Worm (Caenorhabditis elegans) whole organism, L4/young adult: Measurements from ENCODE around the gene chw-1.

Source experiments
- W03F9.2 ChIP-seq: fragments of 150-350 bp; optimal IDR thresholded peaks from 2 replicates; lab custom pipeline; 2014; ENCODE audit warnings: missing biosample characterization, missing genetic modification characterization
- dao-5 ChIP-seq: sonication (generic microtip); optimal IDR thresholded peaks from 2 replicates; lab custom pipeline; 2016; ENCODE audit warnings: missing genotype, missing genetic modification characterization, moderate library complexity, missing compliant biosample characterization
- him-1 ChIP-seq: sonication (generic microtip); optimal IDR thresholded peaks from 2 replicates; lab custom pipeline; 2016; ENCODE audit warnings: missing genotype, missing genetic modification reagents, missing genetic modification characterization, missing compliant biosample characterization

The chw-1 gene

ce11 chrV:10474040-10474439, 12.0 kb downstream of the chw-1 start:
- no peak for TF ChIP-seq him-1
- no peak for TF ChIP-seq dao-5 (tag; lab: Kevin White, UChicago)
- no peak for TF ChIP-seq W03F9.2

ce11 chrV:10475421-10475820, 13.3 kb downstream of the chw-1 start:
- TF ChIP-seq W03F9.2 = no peak
- no peak for TF ChIP-seq dao-5 (tag; lab: Kevin White, UChicago)
- TF ChIP-seq him-1 = no peak

ce11 chrV:10476864-10477443, 14.9 kb downstream of the chw-1 start:
- TF ChIP-seq dao-5 (tag; lab: Kevin White, UChicago) (no peak), him-1 (peak; percentile 23), W03F9.2 (no peak)

- TF ChIP-seq him-1 (no peak), dao-5 (tag; lab: Kevin White, UChicago) (no peak), W03F9.2 (no peak)
These were observed 16.2 kb downstream of the chw-1 start, which contains the start of the genes crp-1 and Y32F6B.9 for ce11 chrV:10478097-10478828. crp-1 (plus strand) TSS chrV:10478564. Y32F6B.9 (plus strand) TSS chrV:10478699.

ce11 chrV:10483995-10484394, 21.9 kb downstream of the chw-1 start:
- TF ChIP-seq W03F9.2 = no peak
- TF ChIP-seq dao-5 (tag; lab: Kevin White, UChicago) = no peak
- no peak for TF ChIP-seq him-1

ce11 chrV:10484640-10485039, 22.6 kb downstream of the chw-1 start, which contains the start of gene Y32F6B.1:
Y32F6B.1 (minus strand) TSS chrV:10484740.
- no peak for TF ChIP-seq dao-5 (tag; lab: Kevin White, UChicago)
- TF ChIP-seq him-1 = no peak
- TF ChIP-seq W03F9.2 = no peak

ce11 chrV:10485389-10485788, 23.3 kb downstream of the chw-1 start:
- TF ChIP-seq dao-5 (tag; lab: Kevin White, UChicago) (no peak), W03F9.2 (no peak), him-1 (no peak)

- no peak for TF ChIP-seq dao-5 (tag; lab: Kevin White, UChicago)
- no peak for TF ChIP-seq W03F9.2
- TF ChIP-seq him-1 = no peak
These were observed 27.9 kb downstream of the chw-1 start, which contains the start of gene ncx-5 for ce11 chrV:10489998-10490397. ncx-5 (minus strand) TSS chrV:10490098.

DNA sequence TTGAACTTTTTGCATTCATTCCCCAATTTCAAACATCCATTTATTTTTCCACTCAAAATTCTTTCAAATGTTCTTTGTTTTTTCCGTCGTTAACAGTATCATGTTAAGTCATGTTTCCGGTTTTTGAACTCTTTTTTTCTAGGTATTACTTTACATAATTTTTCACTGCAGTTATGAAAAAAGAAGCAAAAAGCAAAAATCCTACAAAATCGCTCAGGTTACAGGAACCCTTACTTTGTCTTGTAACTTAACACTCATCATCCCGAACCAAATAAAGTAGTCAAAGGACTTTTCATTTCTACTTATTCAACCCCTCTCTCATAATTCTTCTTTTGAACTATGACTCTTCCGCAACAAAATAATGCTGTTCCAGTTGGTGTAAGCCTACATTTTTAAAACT, 29.4 kb downstream of the chw-1 start, which contains the start of gene aqp-5:
Gene aqp-5, plus strand, starts transcription at position 301 of the 400 bp plus-strand sequence.
- no peak for TF ChIP-seq W03F9.2
- TF ChIP-seq him-1 = no peak
- no peak for TF ChIP-seq dao-5 (tag; lab: Kevin White, UChicago)

DNA sequence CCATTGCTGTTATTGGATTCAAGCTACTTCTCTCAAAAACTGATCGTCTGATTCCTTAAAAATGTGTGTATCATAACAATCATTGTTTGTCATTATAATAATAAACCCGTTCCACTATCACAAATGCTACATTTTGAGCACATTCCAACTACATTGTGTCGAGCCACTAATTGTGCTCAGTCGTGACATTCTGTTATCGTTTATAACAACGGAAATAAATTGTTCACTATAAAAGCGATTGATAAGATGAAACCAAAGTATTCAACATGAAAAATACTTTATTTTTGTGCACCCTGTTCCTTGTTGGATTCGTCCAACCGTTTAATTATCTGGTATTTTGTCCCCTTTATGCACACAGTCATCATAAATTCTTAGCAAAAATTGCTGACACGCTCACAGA, 31.1 kb downstream of the chw-1 start, which contains the start of gene ugt-33:
Gene ugt-33, plus strand, starts transcription at position 260 of the 400 bp plus-strand sequence.
- TF ChIP-seq W03F9.2 (no peak), him-1 (no peak), dao-5 (tag; lab: Kevin White, UChicago) (no peak)

- TF ChIP-seq him-1 = no peak
- TF ChIP-seq dao-5 (tag; lab: Kevin White, UChicago) = no peak
- no peak for TF ChIP-seq W03F9.2
These were observed 34.7 kb downstream of the chw-1 start, which contains the start of gene C35A5.4 for ce11 chrV:10496733-10497132. C35A5.4 (plus strand) TSS chrV:10497033.

- TF ChIP-seq dao-5 (tag; lab: Kevin White, UChicago) = no peak
- no peak for TF ChIP-seq him-1
- TF ChIP-seq W03F9.2 = no peak
These were observed 39.2 kb downstream of the chw-1 start, which contains the start of gene C35A5.3 for ce11 chrV:10501295-10501694. C35A5.3 (minus strand) TSS chrV:10501395.

DNA sequence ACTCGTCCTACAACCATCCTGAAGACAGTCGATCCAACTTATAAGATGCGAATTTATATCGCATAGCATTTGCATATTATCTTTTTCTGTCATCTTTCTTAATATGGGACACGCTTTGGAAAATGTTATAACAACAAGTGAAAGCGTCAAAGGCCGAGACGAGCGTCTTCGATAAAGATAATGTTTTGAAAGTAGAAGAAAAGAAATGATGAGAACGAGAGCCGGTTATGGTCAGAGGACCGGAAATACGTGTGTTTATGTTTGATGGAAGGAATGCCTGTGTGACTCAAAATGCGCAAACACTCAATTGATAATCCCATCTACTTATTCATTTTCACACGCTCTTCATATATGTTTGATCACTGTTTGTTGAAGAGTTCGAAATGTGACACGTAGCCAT, 40.9 kb downstream of the chw-1 start, which contains the start of gene C35A5.11:
Gene C35A5.11, minus strand, starts transcription at position 101 of the 400 bp plus-strand sequence.
- no peak for TF ChIP-seq him-1
- TF ChIP-seq W03F9.2 = no peak
- no peak for TF ChIP-seq dao-5 (tag; lab: Kevin White, UChicago)

- TF ChIP-seq him-1 (no peak), W03F9.2 (no peak), dao-5 (tag; lab: Kevin White, UChicago) (no peak)
These were observed 41.8 kb downstream of the chw-1 start, which contains the start of gene C35A5.10 for ce11 chrV:10503893-10504292. C35A5.10 (plus strand) TSS chrV:10504193.

- TF ChIP-seq W03F9.2 (no peak), him-1 (no peak), dao-5 (tag; lab: Kevin White, UChicago) (no peak)
These were observed 43.5 kb downstream of the chw-1 start, which contains the start of gene C35A5.5 for ce11 chrV:10505553-10505952. C35A5.5 (plus strand) TSS chrV:10505853.
